Worm (Caenorhabditis elegans) whole organism, late embryonic: Measurements from ENCODE around the gene F10E7.1.
"Not testable (repeated sequence)": the region's sequence is repeated elsewhere in the genome, so short reads cannot be mapped to it uniquely, and the experiment has no call there.

Experiments
- ceh-9 ChIP-seq: sonication (generic microtip); optimal IDR thresholded peaks from 2 replicates; lab custom pipeline; 2016; ENCODE audit warnings: mild to moderate bottlenecking, missing genetic modification characterization, inconsistent platforms, missing compliant biosample characterization
- dve-1 ChIP-seq: sonication (generic microtip); optimal IDR thresholded peaks from 2 replicates; lab custom pipeline; 2017; ENCODE audit warnings: antibody characterized with exemption, mild to moderate bottlenecking, missing genetic modification characterization, missing compliant biosample characterization
- elt-2 ChIP-seq: sonication (generic microtip); optimal IDR thresholded peaks from 2 replicates; lab custom pipeline; 2016; ENCODE audit warnings: missing genetic modification reagents, missing genetic modification characterization, missing compliant biosample characterization
- hlh-15 ChIP-seq: sonication (generic microtip); optimal IDR thresholded peaks from 2 replicates; lab custom pipeline; 2016; ENCODE audit warnings: missing genetic modification characterization, missing compliant biosample characterization
- hlh-30 ChIP-seq: sonication (generic microtip); optimal IDR thresholded peaks from 2 replicates; lab custom pipeline; 2017; ENCODE audit warnings: antibody characterized with exemption, missing genetic modification characterization, missing compliant biosample characterization; ENCODE audit not compliant: insufficient read depth
- hlh-8 ChIP-seq: sonication (generic microtip); optimal IDR thresholded peaks from 2 replicates; lab custom pipeline; 2016; ENCODE audit warnings: missing genotype, missing genetic modification characterization, missing compliant biosample characterization
- lin-11 ChIP-seq: fragments of 200-800 bp; sonication (Bioruptor generic); optimal IDR thresholded peaks from 2 replicates; lab custom pipeline; 2018; ENCODE audit warnings: mild to moderate bottlenecking, missing genetic modification characterization, missing compliant biosample characterization
- nhr-11 ChIP-seq: fragments of 150-350 bp; optimal IDR thresholded peaks from 2 replicates; lab custom pipeline; 2014; ENCODE audit warnings: missing biosample characterization, missing genetic modification characterization
- pat-9 ChIP-seq: fragments of 200-800 bp; sonication (Bioruptor generic); optimal IDR thresholded peaks from 2 replicates; lab custom pipeline; 2018; ENCODE audit warnings: mild to moderate bottlenecking, missing genetic modification characterization, moderate library complexity, missing compliant biosample characterization
- pha-4 ChIP-seq: fragments of 150-350 bp; optimal IDR thresholded peaks from 2 replicates; lab custom pipeline; 2018; ENCODE audit warnings: missing biosample characterization, missing genetic modification reagents, missing genetic modification characterization
- pros-1 ChIP-seq: fragments of 150-350 bp; optimal IDR thresholded peaks from 2 replicates; lab custom pipeline; 2014; ENCODE audit warnings: missing biosample characterization, missing genetic modification reagents, missing genetic modification characterization
- rnt-1 ChIP-seq: sonication (generic microtip); optimal IDR thresholded peaks from 2 replicates; lab custom pipeline; 2016; ENCODE audit warnings: missing genetic modification characterization, missing compliant biosample characterization
- tbx-2 ChIP-seq: sonication (generic microtip); optimal IDR thresholded peaks from 2 replicates; lab custom pipeline; 2016; ENCODE audit warnings: missing genetic modification characterization, missing compliant biosample characterization
- unc-55 ChIP-seq: sonication (generic microtip); optimal IDR thresholded peaks from 2 replicates; lab custom pipeline; 2017; ENCODE audit warnings: missing biosample characterization, missing genetic modification reagents, missing genetic modification characterization

ce11 chrII:7153095-7153494 lies 26.5 kb downstream of the F10E7.1 start:
- not testable (repeated sequence) for TF ChIP-seq rnt-1; hlh-15 (tag; lab: Kevin White, UChicago); tbx-2 (tag; lab: Kevin White, UChicago); elt-2; unc-55 (GFP tag; lab: Kevin White, UChicago); ceh-9 (tag; lab: Kevin White, UChicago); pros-1 (tag; lab: Kevin White, UChicago); lin-11; dve-1 (tag; lab: Kevin White, UChicago); hlh-8 (tag; lab: Kevin White, UChicago); pha-4; pat-9 (tag; lab: Kevin White, UChicago); nhr-11 (tag; lab: Kevin White, UChicago); hlh-30 (tag; lab: Kevin White, UChicago)
